Fruit fly (Drosophila melanogaster) whole organism, prepupa: ENCODE data around the gene nkd.

Source experiments
- Blimp-1 ChIP-seq: fragments of 200-800 bp; sonication (Bioruptor generic); optimal IDR thresholded peaks from 3 replicates; lab custom pipeline; 2017; ENCODE audit warnings: missing biosample characterization, missing genetic modification characterization, mild to moderate bottlenecking, moderate library complexity, missing genetic modification reagents
- CG10631 ChIP-seq: fragments of 200-800 bp; sonication (Bioruptor generic); optimal IDR thresholded peaks from 2 replicates; lab custom pipeline; 2016; ENCODE audit warnings: missing biosample characterization, missing genetic modification characterization
- CG10669 ChIP-seq: fragments of 200-800 bp; sonication (Bioruptor generic); optimal IDR thresholded peaks from 3 replicates; lab custom pipeline; 2018; ENCODE audit warnings: missing biosample characterization, mild to moderate bottlenecking, missing genetic modification characterization, moderate library complexity
- CG11762 ChIP-seq: fragments of 200-800 bp; sonication (Bioruptor generic); optimal IDR thresholded peaks from 3 replicates; lab custom pipeline; 2016; ENCODE audit warnings: missing biosample characterization, missing genetic modification characterization; ENCODE audit not compliant: insufficient read depth
- CG1621 ChIP-seq: fragments of 200-800 bp; sonication (Bioruptor generic); optimal IDR thresholded peaks from 3 replicates; lab custom pipeline; 2018; ENCODE audit warnings: missing biosample characterization, mild to moderate bottlenecking, missing genetic modification characterization
- CG31627 ChIP-seq: fragments of 200-800 bp; sonication (Bioruptor generic); optimal IDR thresholded peaks from 3 replicates; lab custom pipeline; 2016; ENCODE audit warnings: missing biosample characterization, missing genetic modification characterization
- CG34406 ChIP-seq: fragments of 200-800 bp; sonication (Bioruptor generic); optimal IDR thresholded peaks from 3 replicates; lab custom pipeline; 2016; ENCODE audit warnings: missing biosample characterization, missing genetic modification characterization
- CG3919 ChIP-seq: fragments of 200-800 bp; sonication (Bioruptor generic); optimal IDR thresholded peaks from 3 replicates; lab custom pipeline; 2016; ENCODE audit warnings: missing biosample characterization, missing genetic modification characterization
- CG4318 ChIP-seq: fragments of 200-800 bp; sonication (Bioruptor generic); optimal IDR thresholded peaks from 3 replicates; lab custom pipeline; 2017; ENCODE audit warnings: missing biosample characterization, mild to moderate bottlenecking, missing genetic modification characterization
- CG6163 ChIP-seq: fragments of 200-800 bp; sonication (Bioruptor generic); IDR thresholded peaks from 3 replicates; pipeline ENCODE4 v1.3.6; 2022; ENCODE audit warnings: missing biosample characterization, missing genetic modification characterization
- CG6276 ChIP-seq: fragments of 200-800 bp; sonication (Bioruptor generic); optimal IDR thresholded peaks from 2 replicates; lab custom pipeline; 2017; ENCODE audit warnings: missing biosample characterization, mild to moderate bottlenecking, missing genetic modification characterization
- CG6792 ChIP-seq: fragments of 200-800 bp; sonication (Bioruptor generic); optimal IDR thresholded peaks from 3 replicates; lab custom pipeline; 2016; ENCODE audit warnings: missing biosample characterization, missing genetic modification characterization
- CG7368 ChIP-seq: fragments of 200-800 bp; sonication (Bioruptor generic); optimal IDR thresholded peaks from 3 replicates; lab custom pipeline; 2016; ENCODE audit warnings: missing biosample characterization, missing genetic modification characterization
- CG8119 ChIP-seq: fragments of 200-800 bp; sonication (Bioruptor generic); IDR thresholded peaks from 3 replicates; pipeline ENCODE4 v1.3.6; 2022; ENCODE audit warnings: missing biosample characterization, missing genetic modification characterization
- CG8319 ChIP-seq: fragments of 200-800 bp; sonication (Bioruptor generic); optimal IDR thresholded peaks from 3 replicates; lab custom pipeline; 2016; ENCODE audit warnings: missing biosample characterization, missing genetic modification characterization
- CG8632 ChIP-seq: fragments of 200-800 bp; sonication (Bioruptor generic); optimal IDR thresholded peaks from 3 replicates; lab custom pipeline; 2016; ENCODE audit warnings: missing biosample characterization, missing genetic modification characterization
- Eip75B ChIP-seq: fragments of 200-800 bp; sonication (Bioruptor generic); optimal IDR thresholded peaks from 3 replicates; lab custom pipeline; 2016; ENCODE audit warnings: missing biosample characterization, missing genetic modification characterization
- Eip78C ChIP-seq: fragments of 200-800 bp; sonication (Bioruptor generic); peaks from one replicate; lab custom pipeline; 2016; ENCODE audit warnings: missing biosample characterization, missing genetic modification characterization
- Ets21C ChIP-seq: fragments of 200-800 bp; sonication (Bioruptor generic); optimal IDR thresholded peaks from 3 replicates; lab custom pipeline; 2016; ENCODE audit warnings: missing biosample characterization, missing genetic modification characterization
- Hr39 ChIP-seq: fragments of 200-800 bp; sonication (Bioruptor generic); optimal IDR thresholded peaks from 2 replicates; lab custom pipeline; 2016; ENCODE audit warnings: missing biosample characterization, missing genetic modification characterization
- Hr4 ChIP-seq: fragments of 200-800 bp; sonication (Bioruptor generic); optimal IDR thresholded peaks from 3 replicates; lab custom pipeline; 2016; ENCODE audit warnings: missing biosample characterization, missing genetic modification characterization
- Met ChIP-seq: fragments of 200-800 bp; sonication (Bioruptor generic); optimal IDR thresholded peaks from 3 replicates; lab custom pipeline; 2016; ENCODE audit warnings: missing biosample characterization, missing genetic modification characterization
- Smox ChIP-seq: fragments of 200-800 bp; sonication (Bioruptor generic); optimal IDR thresholded peaks from 3 replicates; lab custom pipeline; 2016; ENCODE audit warnings: missing biosample characterization, missing genetic modification characterization
- Sox14 ChIP-seq: fragments of 200-800 bp; sonication (Bioruptor generic); optimal IDR thresholded peaks from 3 replicates; lab custom pipeline; 2016; ENCODE audit warnings: missing biosample characterization, missing genetic modification characterization
- Sox15 ChIP-seq: fragments of 200-800 bp; sonication (Bioruptor generic); optimal IDR thresholded peaks from 3 replicates; lab custom pipeline; 2016; ENCODE audit warnings: missing biosample characterization, missing genetic modification characterization
- achi ChIP-seq: fragments of 200-800 bp; sonication (Bioruptor generic); optimal IDR thresholded peaks from 3 replicates; lab custom pipeline; 2016; ENCODE audit warnings: missing biosample characterization, missing genetic modification characterization
- acj6 ChIP-seq: fragments of 200-800 bp; sonication (Bioruptor generic); optimal IDR thresholded peaks from 3 replicates; lab custom pipeline; 2016; ENCODE audit warnings: missing biosample characterization, missing genetic modification characterization
- cyc ChIP-seq: fragments of 200-800 bp; sonication (Bioruptor generic); optimal IDR thresholded peaks from 3 replicates; lab custom pipeline; 2016; ENCODE audit warnings: missing biosample characterization, missing genetic modification characterization
- dsx ChIP-seq: fragments of 200-800 bp; optimal IDR thresholded peaks from 3 replicates; lab custom pipeline; 2019; ENCODE audit warnings: missing biosample characterization, mild to moderate bottlenecking, missing genetic modification characterization, moderate library complexity; ENCODE audit not compliant: poor library complexity, severe bottlenecking
- eg ChIP-seq: fragments of 200-800 bp; sonication (Bioruptor generic); IDR thresholded peaks from 3 replicates; pipeline ENCODE4 v1.3.6; 2022; ENCODE audit warnings: missing biosample characterization, missing genetic modification characterization
- esn ChIP-seq: fragments of 200-800 bp; sonication (Bioruptor generic); optimal IDR thresholded peaks from 2 replicates; lab custom pipeline; 2016; ENCODE audit warnings: missing biosample characterization, mild to moderate bottlenecking, missing genetic modification characterization, moderate library complexity
- fd85E ChIP-seq: fragments of 200-800 bp; sonication (Bioruptor generic); optimal IDR thresholded peaks from 3 replicates; lab custom pipeline; 2016; ENCODE audit warnings: missing biosample characterization, missing genetic modification characterization
- fkh ChIP-seq: fragments of 200-800 bp; sonication (Bioruptor generic); optimal IDR thresholded peaks from 3 replicates; lab custom pipeline; 2017; ENCODE audit warnings: missing biosample characterization, mild to moderate bottlenecking, missing genetic modification characterization, moderate library complexity
- net ChIP-seq: fragments of 200-800 bp; sonication (Bioruptor generic); optimal IDR thresholded peaks from 3 replicates; lab custom pipeline; 2016; ENCODE audit warnings: missing biosample characterization, missing genetic modification characterization
- pdm3 ChIP-seq: fragments of 200-800 bp; sonication (Bioruptor generic); optimal IDR thresholded peaks from 3 replicates; lab custom pipeline; 2016; ENCODE audit warnings: missing biosample characterization, missing genetic modification characterization
- salr ChIP-seq, 2 experiments: fragments of 200-800 bp; sonication (Bioruptor generic); optimal IDR thresholded peaks; 3 replicates each; lab custom pipeline; 2016 to 2018; ENCODE audit warnings: missing biosample characterization in 2 of 2, missing genetic modification characterization in 2 of 2, mild to moderate bottlenecking in 1 of 2
- ss ChIP-seq, 2 experiments: fragments of 200-800 bp; sonication (Bioruptor generic); optimal IDR thresholded peaks; 2 replicates in 1 of 2; 3 replicates in 1 of 2; lab custom pipeline; 2017 to 2018; ENCODE audit warnings: mild to moderate bottlenecking in 2 of 2, missing biosample characterization in 2 of 2, missing genetic modification characterization in 2 of 2, moderate library complexity in 1 of 2
- svp ChIP-seq: fragments of 200-800 bp; sonication (Bioruptor generic); peaks from one replicate; lab custom pipeline; 2016; ENCODE audit warnings: missing biosample characterization, missing genetic modification characterization
- topi ChIP-seq: fragments of 200-800 bp; sonication (Bioruptor generic); optimal IDR thresholded peaks from 3 replicates; lab custom pipeline; 2016; ENCODE audit warnings: missing biosample characterization, missing genetic modification characterization

Gene nkd

dm6 chr3L:18992820-18993219 is 52.4 kb downstream of the nkd start:
- TF ChIP-seq fd85E (GFP tag; lab: Kevin White, UChicago) (no peak), svp (GFP tag; lab: Kevin White, UChicago) (peak; percentile 63)

- TF ChIP-seq Met (GFP tag; lab: Kevin White, UChicago) = no peak
- no peak for TF ChIP-seq salr (GFP tag; optimal IDR thresholded peaks at IDR 0.05; lab: Kevin White, UChicago)
- TF ChIP-seq svp (GFP tag; lab: Kevin White, UChicago) = peak; percentile 5
- TF ChIP-seq Hr4 (GFP tag; lab: Kevin White, UChicago) = no peak
- TF ChIP-seq cyc (GFP tag; lab: Kevin White, UChicago) = no peak
- TF ChIP-seq Ets21C (GFP tag; lab: Kevin White, UChicago) = no peak
- no peak for TF ChIP-seq CG6276
These were observed 55.6 kb downstream of the nkd start, which contains the start of gene CG34256 for dm6 chr3L:18989611-18990010. Gene CG34256 (minus strand): TSS chr3L:18989815.

- TF ChIP-seq CG10631 (GFP tag; lab: Kevin White, UChicago) (no peak), svp (GFP tag; lab: Kevin White, UChicago) (peak; percentile 85), Blimp-1 (GFP tag; lab: Kevin White, UChicago) (peak; percentile 83), Hr39 (peak; percentile 35), CG1621 (tag; lab: Kevin White, UChicago) (no peak), CG6163 (no peak), acj6 (GFP tag; lab: Kevin White, UChicago) (peak; percentile 26), Eip78C (GFP tag; lab: Kevin White, UChicago) (peak; percentile 76), CG6792 (GFP tag; lab: Kevin White, UChicago) (peak; percentile 12), Eip75B (GFP tag; lab: Kevin White, UChicago) (peak; percentile 4), CG34406 (peak; percentile 0), Smox (GFP tag; lab: Kevin White, UChicago) (peak; percentile 37), cyc (GFP tag; lab: Kevin White, UChicago) (peak; percentile 10), pdm3 (peak; percentile 15), topi (GFP tag; lab: Kevin White, UChicago) (peak; percentile 44), CG7368 (GFP tag; lab: Kevin White, UChicago) (no peak), Met (GFP tag; lab: Kevin White, UChicago) (peak; percentile 30), CG31627 (GFP tag; lab: Kevin White, UChicago) (peak; percentile 14), CG3919 (GFP tag; lab: Kevin White, UChicago) (peak; percentile 19), Sox15 (GFP tag; lab: Kevin White, UChicago) (peak; percentile 15), esn (GFP tag; lab: Kevin White, UChicago) (no peak)
- TF ChIP-seq, all 60 proteins: peak for 16
These were observed 57.0 kb downstream of the nkd start, which contains the start of gene CG11619 for dm6 chr3L:18988055-18988819. Gene CG11619 (minus strand): TSS chr3L:18988323.

- TF ChIP-seq Ets21C (GFP tag; lab: Kevin White, UChicago) = no peak
- TF ChIP-seq Eip78C (GFP tag; lab: Kevin White, UChicago) = no peak
- TF ChIP-seq CG8119 (GFP tag; lab: Robert Waterston, UW) = no peak
- TF ChIP-seq net = no peak
- no peak for TF ChIP-seq ss (GFP tag; optimal IDR thresholded peaks at IDR 0.05; lab: Kevin White, UChicago)
- TF ChIP-seq achi (GFP tag; lab: Kevin White, UChicago) = no peak
- no peak for TF ChIP-seq CG8319
- TF ChIP-seq Sox15 (GFP tag; lab: Kevin White, UChicago) = no peak
- TF ChIP-seq dsx (GFP tag; lab: Kevin White, UChicago) = no peak
- TF ChIP-seq CG11762 (GFP tag; lab: Kevin White, UChicago) = no peak
- TF ChIP-seq CG8632 (GFP tag; lab: Kevin White, UChicago) = no peak
- TF ChIP-seq fkh (GFP tag; lab: Kevin White, UChicago) = no peak
- TF ChIP-seq Sox14 (GFP tag; lab: Kevin White, UChicago) = no peak
- TF ChIP-seq eg (GFP tag; lab: Robert Waterston, UW) = no peak
- TF ChIP-seq CG10669 (GFP tag; lab: Kevin White, UChicago) = no peak
- TF ChIP-seq CG4318 (GFP tag; lab: Kevin White, UChicago) = no peak
These were observed 60.6 kb downstream of the nkd start, which contains the start of gene CG14075 for dm6 chr3L:18984661-18985060. Gene CG14075 (plus strand): TSS chr3L:18984961.
